Worm (Caenorhabditis elegans) whole organism, mixed stage, embryonic: ENCODE results near the gene nhr-66.

Experiments
- M03D4.4 ChIP-seq: sonication (generic microtip); optimal IDR thresholded peaks from 2 replicates; lab custom pipeline; 2017; ENCODE audit warnings: mild to moderate bottlenecking, missing genetic modification characterization, missing compliant biosample characterization
- bed-3 ChIP-seq: fragments of 200-800 bp; sonication (Bioruptor generic); optimal IDR thresholded peaks from 3 replicates; lab custom pipeline; 2018; ENCODE audit warnings: mild to moderate bottlenecking, missing genetic modification characterization, moderate library complexity, missing compliant biosample characterization
- blmp-1 ChIP-seq: fragments of 150-350 bp; optimal IDR thresholded peaks from 2 replicates; lab custom pipeline; 2014; ENCODE audit warnings: missing biosample characterization, missing genetic modification characterization
- ceh-39 ChIP-seq: fragments of 150-350 bp; optimal IDR thresholded peaks from 2 replicates; lab custom pipeline; 2014; ENCODE audit warnings: missing biosample characterization, missing genetic modification characterization
- ceh-43 ChIP-seq: fragments of 200-800 bp; sonication (Bioruptor generic); optimal IDR thresholded peaks from 2 replicates; lab custom pipeline; 2018; ENCODE audit warnings: mild to moderate bottlenecking, missing genetic modification characterization, moderate library complexity, missing compliant biosample characterization
- ceh-83 ChIP-seq: fragments of 200-800 bp; sonication (Bioruptor generic); optimal IDR thresholded peaks from 2 replicates; lab custom pipeline; 2018; ENCODE audit warnings: mild to moderate bottlenecking, missing genetic modification characterization, missing compliant biosample characterization
- ces-1 ChIP-seq: fragments of 150-350 bp; optimal IDR thresholded peaks from 2 replicates; lab custom pipeline; 2014; ENCODE audit warnings: missing biosample characterization, missing genetic modification reagents, missing genetic modification characterization
- cnd-1 ChIP-seq: fragments of 200-800 bp; sonication (Bioruptor generic); optimal IDR thresholded peaks from 2 replicates; lab custom pipeline; 2018; ENCODE audit warnings: mild to moderate bottlenecking, missing genetic modification characterization, missing compliant biosample characterization
- drap-1 ChIP-seq: fragments of 200-800 bp; sonication (Bioruptor generic); optimal IDR thresholded peaks from 3 replicates; lab custom pipeline; 2018; ENCODE audit warnings: mild to moderate bottlenecking, missing genetic modification characterization, missing compliant biosample characterization
- elt-1 ChIP-seq: sonication (generic microtip); optimal IDR thresholded peaks from 2 replicates; lab custom pipeline; 2017; ENCODE audit warnings: missing genetic modification characterization, mild to moderate bottlenecking, missing compliant biosample characterization, antibody characterized with exemption, moderate library complexity, borderline replicate concordance; ENCODE audit not compliant: insufficient read depth
- elt-3 ChIP-seq: fragments of 150-350 bp; optimal IDR thresholded peaks from 2 replicates; lab custom pipeline; 2014; ENCODE audit warnings: missing biosample characterization, missing genetic modification characterization
- flh-1 ChIP-seq: fragments of 200-800 bp; sonication (Bioruptor generic); optimal IDR thresholded peaks from 2 replicates; lab custom pipeline; 2018; ENCODE audit warnings: mild to moderate bottlenecking, missing genetic modification characterization, moderate library complexity, missing compliant biosample characterization
- ham-2 ChIP-seq: fragments of 200-800 bp; sonication (Bioruptor generic); optimal IDR thresholded peaks from 2 replicates; lab custom pipeline; 2018; ENCODE audit warnings: mild to moderate bottlenecking, missing genetic modification characterization, missing compliant biosample characterization
- hlh-1 ChIP-seq: fragments of 150-350 bp; optimal IDR thresholded peaks from 2 replicates; lab custom pipeline; 2014; ENCODE audit warnings: missing biosample characterization, missing genetic modification reagents, missing genetic modification characterization
- lin-13 ChIP-seq: fragments of 150-350 bp; optimal IDR thresholded peaks from 2 replicates; lab custom pipeline; 2014; ENCODE audit warnings: missing biosample characterization, missing genetic modification characterization
- lin-32 ChIP-seq: fragments of 200-800 bp; sonication (Bioruptor generic); optimal IDR thresholded peaks from 2 replicates; lab custom pipeline; 2018; ENCODE audit warnings: mild to moderate bottlenecking, missing genetic modification characterization, missing compliant biosample characterization
- lsy-2 ChIP-seq: fragments of 150-350 bp; optimal IDR thresholded peaks from 2 replicates; lab custom pipeline; 2014; ENCODE audit warnings: missing biosample characterization, missing genetic modification characterization
- mab-5 ChIP-seq: fragments of 150-350 bp; optimal IDR thresholded peaks from 2 replicates; lab custom pipeline; 2014; ENCODE audit warnings: missing biosample characterization, missing genetic modification characterization
- mep-1 ChIP-seq: fragments of 150-350 bp; optimal IDR thresholded peaks from 2 replicates; lab custom pipeline; 2017; ENCODE audit warnings: missing biosample characterization, missing genetic modification reagents, missing genetic modification characterization, inconsistent platforms
- mls-2 ChIP-seq: sonication (generic microtip); optimal IDR thresholded peaks from 2 replicates; lab custom pipeline; 2016; ENCODE audit warnings: mild to moderate bottlenecking, missing genetic modification characterization, moderate library complexity, missing compliant biosample characterization
- nhr-12 ChIP-seq: fragments of 150-350 bp; optimal IDR thresholded peaks from 2 replicates; lab custom pipeline; 2014; ENCODE audit warnings: missing biosample characterization, missing genetic modification characterization
- nhr-2 ChIP-seq: fragments of 150-350 bp; optimal IDR thresholded peaks from 2 replicates; lab custom pipeline; 2014; ENCODE audit warnings: missing biosample characterization, missing genetic modification characterization
- nhr-237 ChIP-seq: fragments of 150-350 bp; optimal IDR thresholded peaks from 2 replicates; lab custom pipeline; 2014; ENCODE audit warnings: missing biosample characterization, missing genetic modification characterization
- nhr-28 ChIP-seq: fragments of 150-350 bp; optimal IDR thresholded peaks from 2 replicates; lab custom pipeline; 2014; ENCODE audit warnings: missing biosample characterization, missing genetic modification characterization
- nhr-76 ChIP-seq: sonication (generic microtip); optimal IDR thresholded peaks from 2 replicates; lab custom pipeline; 2017; ENCODE audit warnings: missing biosample characterization, missing genetic modification characterization
- pha-4 ChIP-seq: fragments of 150-350 bp; optimal IDR thresholded peaks from 2 replicates; lab custom pipeline; 2018; ENCODE audit warnings: missing biosample characterization, missing genetic modification reagents, missing genetic modification characterization
- sem-2 ChIP-seq: fragments of 200-800 bp; sonication (Bioruptor generic); optimal IDR thresholded peaks from 2 replicates; lab custom pipeline; 2018; ENCODE audit warnings: mild to moderate bottlenecking, missing genetic modification characterization, missing compliant biosample characterization
- snpc-4 ChIP-seq: fragments of 150-350 bp; optimal IDR thresholded peaks from 2 replicates; lab custom pipeline; 2014; ENCODE audit warnings: missing biosample characterization, missing genetic modification characterization
- sptf-1 ChIP-seq: sonication (generic microtip); optimal IDR thresholded peaks from 2 replicates; lab custom pipeline; 2017; ENCODE audit warnings: mild to moderate bottlenecking, missing genetic modification characterization, moderate library complexity, missing compliant biosample characterization
- tbx-8 ChIP-seq: fragments of 200-800 bp; sonication (Bioruptor generic); optimal IDR thresholded peaks from 2 replicates; lab custom pipeline; 2018; ENCODE audit warnings: mild to moderate bottlenecking, missing genetic modification characterization, moderate library complexity, missing compliant biosample characterization
- unc-120 ChIP-seq: sonication (generic microtip); optimal IDR thresholded peaks from 2 replicates; lab custom pipeline; 2017; ENCODE audit warnings: missing genetic modification characterization, missing compliant biosample characterization; ENCODE audit not compliant: poor library complexity, severe bottlenecking
- unc-39 ChIP-seq: fragments of 150-350 bp; optimal IDR thresholded peaks from 2 replicates; lab custom pipeline; 2014; ENCODE audit warnings: missing biosample characterization, missing genetic modification characterization
- unc-62 ChIP-seq: fragments of 150-350 bp; optimal IDR thresholded peaks from 2 replicates; lab custom pipeline; 2014; ENCODE audit warnings: missing biosample characterization, missing genetic modification reagents, missing genetic modification characterization
- zip-8 ChIP-seq: fragments of 150-350 bp; optimal IDR thresholded peaks from 2 replicates; lab custom pipeline; 2014; ENCODE audit warnings: missing biosample characterization, missing genetic modification characterization
- ztf-11 ChIP-seq: fragments of 150-350 bp; optimal IDR thresholded peaks from 2 replicates; lab custom pipeline; 2014; ENCODE audit warnings: missing biosample characterization, missing genetic modification characterization

Gene nhr-66

ce11 chrIV:8182566-8182965 lies 53.8 kb downstream of the nhr-66 start:
- TF ChIP-seq mls-2 (no peak), nhr-237 (tag; lab: Kevin White, UChicago) (no peak), mab-5 (tag; lab: Kevin White, UChicago) (no peak), blmp-1 (tag; lab: Kevin White, UChicago) (no peak), drap-1 (GFP tag; lab: Kevin White, UChicago) (no peak), M03D4.4 (tag; lab: Kevin White, UChicago) (no peak), sptf-1 (tag; lab: Kevin White, UChicago) (no peak), bed-3 (GFP tag; lab: Kevin White, UChicago) (no peak), ceh-43 (no peak), sem-2 (GFP tag; lab: Kevin White, UChicago) (no peak), unc-62 (GFP tag; lab: Kevin White, UChicago) (no peak), lsy-2 (tag; lab: Kevin White, UChicago) (no peak), cnd-1 (peak; percentile 61), lin-32 (GFP tag; lab: Kevin White, UChicago) (no peak), mep-1 (tag; lab: Kevin White, UChicago) (no peak), elt-1 (no peak), unc-39 (tag; lab: Kevin White, UChicago) (no peak), hlh-1 (tag; lab: Kevin White, UChicago) (peak; percentile 15), nhr-12 (tag; lab: Kevin White, UChicago) (no peak), ceh-83 (no peak), zip-8 (tag; lab: Kevin White, UChicago) (no peak), flh-1 (GFP tag; lab: Kevin White, UChicago) (no peak), nhr-28 (tag; lab: Kevin White, UChicago) (no peak), ces-1 (GFP tag; lab: Kevin White, UChicago) (peak; percentile 80), lin-13 (tag; lab: Kevin White, UChicago) (no peak), snpc-4 (tag; lab: Kevin White, UChicago) (no peak), nhr-2 (tag; lab: Kevin White, UChicago) (peak; percentile 55), pha-4 (peak; percentile 13), elt-3 (tag; lab: Kevin White, UChicago) (no peak), unc-120 (tag; lab: Kevin White, UChicago) (no peak), nhr-76 (tag; lab: Kevin White, UChicago) (no peak), ztf-11 (tag; lab: Kevin White, UChicago) (peak; percentile 12), tbx-8 (GFP tag; lab: Kevin White, UChicago) (no peak), ham-2 (GFP tag; lab: Kevin White, UChicago) (no peak), ceh-39 (no peak)

DNA sequence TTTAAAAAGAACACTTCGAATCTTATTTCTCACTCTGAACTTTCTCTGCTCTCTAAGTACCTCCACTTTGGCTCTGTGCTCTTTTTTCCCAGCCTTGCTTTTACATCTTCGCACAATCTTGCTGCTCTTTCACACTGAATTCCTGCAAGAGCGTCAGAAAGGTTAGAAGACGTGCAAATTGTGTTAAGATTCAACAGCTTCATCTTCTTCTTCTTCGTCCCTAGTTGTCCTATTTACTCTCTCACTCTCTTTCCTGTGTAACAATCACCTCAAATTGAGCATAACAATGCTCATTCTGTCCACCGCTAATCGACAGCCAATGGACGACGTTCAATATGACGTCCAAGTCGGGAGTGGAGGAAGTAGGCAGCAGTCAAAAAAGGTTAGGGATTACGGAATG lies 55.0 kb downstream of the nhr-66 start:
- no peak for TF ChIP-seq blmp-1 (tag; lab: Kevin White, UChicago)
- TF ChIP-seq M03D4.4 (tag; lab: Kevin White, UChicago), result no peak
- no peak for TF ChIP-seq ceh-43
- TF ChIP-seq lsy-2 (tag; lab: Kevin White, UChicago), result no peak
- no peak for TF ChIP-seq ceh-39
- peak; percentile 87 for TF ChIP-seq ces-1 (GFP tag; lab: Kevin White, UChicago)
- no peak for TF ChIP-seq bed-3 (GFP tag; lab: Kevin White, UChicago)
